Worm (Caenorhabditis elegans): ENCODE results near the gene R144.12.

- no peak for TF ChIP-seq ceh-36 (tag; optimal IDR thresholded peaks at IDR 0.05)
- no peak for TF ChIP-seq scrt-1 (GFP tag; IDR thresholded peaks at IDR 0.05)
- TF ChIP-seq ama-1 (optimal IDR thresholded peaks at IDR 0.05): no peak
- TF ChIP-seq aly-1 (tag; optimal IDR thresholded peaks at IDR 0.05): no peak
These were observed 4.5 kb downstream of the R144.12 start, which contains the start of gene R144.10 for ce11 chrIII:5002231-5002630.
